Worm (Caenorhabditis elegans): Measurements from ENCODE around the gene rpm-1.

DNA sequence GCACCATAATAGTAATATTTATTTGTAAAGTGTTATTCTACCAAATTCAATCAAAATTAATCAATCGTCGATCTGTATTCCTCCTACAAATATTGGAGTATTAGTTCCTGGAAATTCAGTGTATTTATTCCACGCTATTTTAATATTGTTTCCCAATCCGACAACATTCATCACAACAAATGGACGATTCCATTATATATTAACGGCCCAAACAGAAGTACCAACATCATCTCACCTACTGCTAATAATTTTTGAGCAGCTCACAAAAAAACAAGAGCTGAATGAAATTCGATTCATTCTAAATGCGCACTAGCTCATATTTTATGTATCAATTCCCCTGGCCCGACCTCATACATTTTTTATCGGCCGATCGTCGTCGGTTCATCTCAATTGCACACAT, 52.7 kb downstream of the rpm-1 start:
- no peak for TF ChIP-seq him-1 (tag; optimal IDR thresholded peaks at IDR 0.05)
- TF ChIP-seq dao-5 (tag; optimal IDR thresholded peaks at IDR 0.05), result no peak
